Fruit fly (Drosophila melanogaster) whole organism, embryonic: Measurements from ENCODE around the gene kraken.
A peak's percentile ranks its signal among the peaks of the same experiment; 100 is the strongest.

Experiments
- Asciz ChIP-seq: fragments of 200-800 bp; sonication (Bioruptor generic); optimal IDR thresholded peaks from 2 replicates; lab custom pipeline; 2017; ENCODE audit warnings: missing biosample characterization, mild to moderate bottlenecking, missing genetic modification characterization, missing genetic modification reagents
- Awh ChIP-seq: fragments of 200-800 bp; sonication (Bioruptor generic); IDR thresholded peaks from 2 replicates; pipeline ENCODE4, ENCODE4 v1.3.6; 2022; ENCODE audit warnings: missing biosample characterization, missing genetic modification characterization
- CG10321 ChIP-seq: fragments of 200-800 bp; sonication (Bioruptor generic); IDR thresholded peaks from 2 replicates; pipeline ENCODE4 v1.3.6; 2022; ENCODE audit warnings: missing biosample characterization, missing genetic modification characterization
- CG11695 ChIP-seq: fragments of 200-800 bp; sonication (Bioruptor generic); IDR thresholded peaks from 3 replicates; pipeline ENCODE4 v1.3.6; 2022; ENCODE audit warnings: missing biosample characterization, missing genetic modification characterization
- CG11723 ChIP-seq: fragments of 200-800 bp; sonication (Bioruptor generic); optimal IDR thresholded peaks from 2 replicates; lab custom pipeline; 2017; ENCODE audit warnings: missing biosample characterization, mild to moderate bottlenecking, missing genetic modification characterization
- CG15073 ChIP-seq: fragments of 200-800 bp; sonication (Bioruptor generic); optimal IDR thresholded peaks from 2 replicates; lab custom pipeline; 2016; ENCODE audit warnings: missing biosample characterization, missing genetic modification characterization
- CG16815 ChIP-seq: fragments of 200-800 bp; sonication (Bioruptor generic); optimal IDR thresholded peaks from 3 replicates; lab custom pipeline; 2017; ENCODE audit warnings: missing biosample characterization, mild to moderate bottlenecking, missing genetic modification characterization
- CG17328 ChIP-seq: fragments of 200-800 bp; sonication (Bioruptor generic); IDR thresholded peaks from 2 replicates; pipeline ENCODE4 v1.3.6; 2022; ENCODE audit warnings: missing biosample characterization, missing genetic modification characterization
- CG17385 ChIP-seq: fragments of 200-800 bp; sonication (Bioruptor generic); optimal IDR thresholded peaks from 3 replicates; lab custom pipeline; 2018; ENCODE audit warnings: missing biosample characterization, mild to moderate bottlenecking, missing genetic modification characterization
- CG1832 ChIP-seq: fragments of 200-800 bp; sonication (Bioruptor generic); optimal IDR thresholded peaks from 2 replicates; lab custom pipeline; 2017; ENCODE audit warnings: missing biosample characterization, mild to moderate bottlenecking, missing genetic modification characterization, inconsistent platforms
- CG2875 ChIP-seq: fragments of 200-800 bp; sonication (Bioruptor generic); optimal IDR thresholded peaks from 2 replicates; lab custom pipeline; 2017; ENCODE audit warnings: missing biosample characterization, mild to moderate bottlenecking, missing genetic modification characterization, missing genetic modification reagents
- CG33213 ChIP-seq: fragments of 200-800 bp; sonication (Bioruptor generic); optimal IDR thresholded peaks from 3 replicates; lab custom pipeline; 2016; ENCODE audit warnings: missing biosample characterization, missing genetic modification characterization
- CG33557 ChIP-seq: fragments of 200-800 bp; sonication (Bioruptor generic); optimal IDR thresholded peaks from 2 replicates; lab custom pipeline; 2019; ENCODE audit warnings: missing biosample characterization, mild to moderate bottlenecking, missing genetic modification characterization, moderate library complexity
- CG4820 ChIP-seq: fragments of 200-800 bp; sonication (Bioruptor generic); optimal IDR thresholded peaks from 3 replicates; lab custom pipeline; 2016; ENCODE audit warnings: missing biosample characterization, missing genetic modification characterization
- CG5953 ChIP-seq: fragments of 200-800 bp; sonication (Bioruptor generic); IDR thresholded peaks from 2 replicates; pipeline ENCODE4 v1.3.6; 2022; ENCODE audit warnings: missing biosample characterization, missing genetic modification characterization
- CG6854 ChIP-seq: fragments of 200-800 bp; sonication (Bioruptor generic); optimal IDR thresholded peaks from 3 replicates; lab custom pipeline; 2017; ENCODE audit warnings: missing biosample characterization, mild to moderate bottlenecking, missing genetic modification characterization
- CG7556 ChIP-seq: fragments of 200-800 bp; sonication (Bioruptor generic); optimal IDR thresholded peaks from 2 replicates; lab custom pipeline; 2017; ENCODE audit warnings: missing biosample characterization, mild to moderate bottlenecking, missing genetic modification characterization
- CG7745 ChIP-seq: fragments of 200-800 bp; sonication (Bioruptor generic); optimal IDR thresholded peaks from 2 replicates; lab custom pipeline; 2018; ENCODE audit warnings: missing biosample characterization, mild to moderate bottlenecking, missing genetic modification characterization, moderate library complexity
- CG8359 ChIP-seq: fragments of 200-800 bp; sonication (Bioruptor generic); optimal IDR thresholded peaks from 2 replicates; lab custom pipeline; 2017; ENCODE audit warnings: missing biosample characterization, mild to moderate bottlenecking, missing genetic modification characterization, borderline replicate concordance
- CG9215 ChIP-seq: fragments of 200-800 bp; sonication (Bioruptor generic); IDR thresholded peaks from 2 replicates; pipeline ENCODE4 v1.3.6; 2022; ENCODE audit warnings: missing biosample characterization, missing genetic modification characterization
- CHES-1-like ChIP-seq: fragments of 200-800 bp; sonication (Bioruptor generic); optimal IDR thresholded peaks from 2 replicates; lab custom pipeline; 2016; ENCODE audit warnings: missing biosample characterization, missing genetic modification characterization
- Dip3 ChIP-seq: fragments of 200-800 bp; sonication (Bioruptor generic); optimal IDR thresholded peaks from 3 replicates; lab custom pipeline; 2016; ENCODE audit warnings: missing biosample characterization, missing genetic modification characterization
- E2f1 ChIP-seq: fragments of 200-800 bp; sonication (Bioruptor generic); IDR thresholded peaks from 2 replicates; pipeline ENCODE4 v1.3.6; 2022; ENCODE audit warnings: missing biosample characterization, missing genetic modification characterization
- Fer3 ChIP-seq: fragments of 200-800 bp; sonication (Bioruptor generic); optimal IDR thresholded peaks from 2 replicates; lab custom pipeline; 2018; ENCODE audit warnings: missing biosample characterization, mild to moderate bottlenecking, missing genetic modification characterization, moderate library complexity
- HLH54F ChIP-seq: fragments of 200-800 bp; sonication (Bioruptor generic); optimal IDR thresholded peaks from 3 replicates; lab custom pipeline; 2016; ENCODE audit warnings: missing biosample characterization, missing genetic modification characterization
- Hr3 ChIP-seq: fragments of 200-800 bp; sonication (Bioruptor generic); optimal IDR thresholded peaks from 3 replicates; lab custom pipeline; 2016; ENCODE audit warnings: missing biosample characterization, missing genetic modification characterization
- Lhr ChIP-seq: fragments of 200-800 bp; sonication (Bioruptor generic); optimal IDR thresholded peaks from 3 replicates; lab custom pipeline; 2017; ENCODE audit warnings: mild to moderate bottlenecking, missing biosample characterization, missing genetic modification reagents, missing genetic modification characterization
- Mad ChIP-seq: fragments of 200-800 bp; sonication (Bioruptor generic); optimal IDR thresholded peaks from 2 replicates; lab custom pipeline; 2016; ENCODE audit warnings: missing biosample characterization, missing genetic modification characterization
- Mes4 ChIP-seq: fragments of 200-800 bp; sonication (Bioruptor generic); optimal IDR thresholded peaks from 2 replicates; lab custom pipeline; 2016; ENCODE audit warnings: missing biosample characterization, missing genetic modification characterization
- NFAT ChIP-seq: fragments of 200-800 bp; sonication (Bioruptor generic); IDR thresholded peaks from 2 replicates; pipeline ENCODE4 v1.3.6; 2022; ENCODE audit warnings: missing biosample characterization, missing genetic modification characterization
- Taf1 ChIP-seq: fragments of 200-800 bp; sonication (Bioruptor generic); IDR thresholded peaks from 2 replicates; pipeline ENCODE4 v1.3.6; 2022; ENCODE audit warnings: missing biosample characterization, missing genetic modification characterization
- ara ChIP-seq: fragments of 200-800 bp; sonication (Bioruptor generic); IDR thresholded peaks from 2 replicates; pipeline ENCODE4 v1.3.6; 2022; ENCODE audit warnings: missing biosample characterization, missing genetic modification characterization
- btn ChIP-seq: fragments of 200-800 bp; sonication (Bioruptor generic); optimal IDR thresholded peaks from 2 replicates; lab custom pipeline; 2016; ENCODE audit warnings: missing biosample characterization, missing genetic modification characterization
- crc ChIP-seq: fragments of 200-800 bp; sonication (Bioruptor generic); optimal IDR thresholded peaks from 2 replicates; lab custom pipeline; 2016; ENCODE audit warnings: missing biosample characterization, missing genetic modification characterization
- croc ChIP-seq: fragments of 200-800 bp; sonication (Bioruptor generic); conservative IDR thresholded peaks from 3 replicates; pipeline ENCODE4 v1.3.6; 2022; ENCODE audit warnings: missing biosample characterization, missing genetic modification characterization
- crol ChIP-seq: fragments of 200-800 bp; sonication (Bioruptor generic); IDR thresholded peaks from 2 replicates; pipeline ENCODE4 v1.3.6; 2022; ENCODE audit warnings: missing biosample characterization, missing genetic modification characterization
- dimm ChIP-seq: fragments of 200-800 bp; sonication (Bioruptor generic); IDR thresholded peaks from 2 replicates; pipeline ENCODE4 v1.3.6; 2022; ENCODE audit warnings: missing biosample characterization, missing genetic modification characterization
- dmrt99B ChIP-seq: fragments of 200-800 bp; sonication (Bioruptor generic); optimal IDR thresholded peaks from 2 replicates; lab custom pipeline; 2018; ENCODE audit warnings: missing biosample characterization, mild to moderate bottlenecking, missing genetic modification characterization, moderate library complexity
- ems ChIP-seq: fragments of 200-800 bp; sonication (Bioruptor generic); optimal IDR thresholded peaks from 3 replicates; lab custom pipeline; 2016; ENCODE audit warnings: missing biosample characterization, missing genetic modification characterization
- fd3F ChIP-seq: fragments of 200-800 bp; sonication (Bioruptor generic); optimal IDR thresholded peaks from 2 replicates; lab custom pipeline; 2018; ENCODE audit warnings: missing biosample characterization, mild to moderate bottlenecking, missing genetic modification characterization, moderate library complexity
- fru ChIP-seq: fragments of >200 bp; optimal IDR thresholded peaks from 2 replicates; lab custom pipeline; 2017
- hbn ChIP-seq: fragments of 200-800 bp; sonication (Bioruptor generic); IDR thresholded peaks from 2 replicates; pipeline ENCODE4 v1.3.6; 2022; ENCODE audit warnings: missing biosample characterization, missing genetic modification characterization; ENCODE audit not compliant: partially characterized antibody
- hth ChIP-seq: fragments of >200 bp; optimal IDR thresholded peaks from 2 replicates; lab custom pipeline; 2017; ENCODE audit warnings: inconsistent platforms
- ken ChIP-seq: fragments of 200-800 bp; sonication (Bioruptor generic); IDR thresholded peaks from 3 replicates; pipeline ENCODE4 v1.3.6; 2022; ENCODE audit warnings: missing biosample characterization, missing genetic modification characterization
- mld ChIP-seq: fragments of 200-800 bp; sonication (Bioruptor generic); IDR thresholded peaks from 3 replicates; pipeline ENCODE4 v1.3.6; 2022; ENCODE audit warnings: missing biosample characterization, missing genetic modification characterization; ENCODE audit not compliant: partially characterized antibody
- sc ChIP-seq, 3 experiments: fragments of >200 bp in 2 of 3; fragments of 200-800 bp in 1 of 3; sonication (Bioruptor generic) in 1 of 3; optimal IDR thresholded peaks; 2 replicates in 2 of 3; 3 replicates in 1 of 3; lab custom pipeline; 2017; ENCODE audit warnings: mild to moderate bottlenecking in 1 of 3, missing biosample characterization in 1 of 3, missing genetic modification characterization in 1 of 3, missing genetic modification reagents in 1 of 3
- scrt ChIP-seq: fragments of 200-800 bp; sonication (Bioruptor generic); optimal IDR thresholded peaks from 2 replicates; lab custom pipeline; 2018; ENCODE audit warnings: missing biosample characterization, mild to moderate bottlenecking, missing genetic modification characterization, moderate library complexity
- sisA ChIP-seq: fragments of 200-800 bp; sonication (Bioruptor generic); IDR thresholded peaks from 2 replicates; pipeline ENCODE4 v1.3.6; 2022; ENCODE audit warnings: missing biosample characterization, missing genetic modification characterization
- tx ChIP-seq: fragments of 200-800 bp; sonication (Bioruptor generic); optimal IDR thresholded peaks from 2 replicates; lab custom pipeline; 2016; ENCODE audit warnings: missing biosample characterization, missing genetic modification characterization
- vfl ChIP-seq: fragments of 200-800 bp; sonication (Bioruptor generic); optimal IDR thresholded peaks from 2 replicates; lab custom pipeline; 2016; ENCODE audit warnings: missing biosample characterization, missing genetic modification characterization
- wek ChIP-seq: fragments of 200-800 bp; sonication (Bioruptor generic); optimal IDR thresholded peaks from 3 replicates; lab custom pipeline; 2018; ENCODE audit warnings: missing biosample characterization, mild to moderate bottlenecking, missing genetic modification characterization, moderate library complexity

Gene kraken

DNA sequence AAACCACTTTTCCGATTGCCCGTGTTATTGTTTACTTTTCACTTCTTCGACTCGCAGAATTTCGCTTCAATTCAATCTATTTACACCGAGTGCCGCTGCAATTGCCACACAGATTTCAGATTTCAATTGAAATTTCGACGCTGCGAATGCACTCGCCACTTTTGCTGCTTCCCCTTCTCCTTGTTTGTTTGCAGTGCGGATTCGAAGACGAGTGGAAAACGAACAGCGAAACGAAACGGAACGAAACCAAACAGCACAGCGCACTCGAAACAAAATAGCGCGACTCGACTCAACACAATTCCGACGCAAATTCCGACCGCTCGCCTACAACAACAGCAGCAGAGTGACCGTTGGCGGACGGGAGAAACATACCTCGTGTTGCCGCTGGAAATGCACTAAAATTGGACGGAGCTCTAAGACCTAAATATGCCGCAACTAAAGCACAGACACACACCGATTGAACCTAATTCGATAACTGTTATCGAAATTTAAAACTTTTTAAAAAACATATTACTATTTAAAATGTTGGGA, 1.8 kb upstream of the kraken start, which contains the start of gene drongo (continued):
- TF ChIP-seq CG11723 (GFP tag; lab: Kevin White, UChicago) = no peak
- TF ChIP-seq CG15073 (GFP tag; lab: Kevin White, UChicago) = no peak
- TF ChIP-seq scrt (GFP tag; lab: Kevin White, UChicago) = peak; percentile 45
- peak; percentile 59; the same call in 1 of the 3 replicates for TF ChIP-seq ken
- TF ChIP-seq CHES-1-like (GFP tag; lab: Kevin White, UChicago) = peak; percentile 67
- TF ChIP-seq CG9215 (GFP tag; lab: Robert Waterston, UW) = no peak
- peak; percentile 45 for TF ChIP-seq ems
- TF ChIP-seq fru (lab: Kevin White, UChicago) = no peak
- no peak for TF ChIP-seq CG11695
- no peak for TF ChIP-seq CG10321 (GFP tag; lab: Robert Waterston, UW)
- TF ChIP-seq Hr3 (GFP tag; lab: Kevin White, UChicago) = no peak
- no peak for TF ChIP-seq croc (GFP tag; lab: Robert Waterston, UW)
- TF ChIP-seq Mes4 (GFP tag; lab: Kevin White, UChicago) = no peak
- TF ChIP-seq mld (GFP tag; lab: Robert Waterston, UW) = no peak
- TF ChIP-seq NFAT = peak; percentile 47; the same call in 1 of the 2 replicates
- TF ChIP-seq hth = no peak
- no peak for TF ChIP-seq Mad
- TF ChIP-seq hbn = peak; percentile 25; the same call in 1 of the 2 replicates
- TF ChIP-seq Fer3 (tag; lab: Kevin White, UChicago) = peak; percentile 23
- TF ChIP-seq CG2875 (GFP tag; lab: Kevin White, UChicago) = no peak
- TF ChIP-seq CG4820 = no peak
- TF ChIP-seq HLH54F = no peak
- TF ChIP-seq E2f1 = no peak
- TF ChIP-seq tx (GFP tag; lab: Kevin White, UChicago) = no peak
- TF ChIP-seq CG17385 (GFP tag; lab: Kevin White, UChicago) = peak; percentile 60
- TF ChIP-seq CG7556 = peak; percentile 4
- no peak for TF ChIP-seq CG16815 (GFP tag; lab: Kevin White, UChicago)
- peak; percentile 75 for TF ChIP-seq CG33213 (GFP tag; lab: Kevin White, UChicago)
- no peak for TF ChIP-seq Awh
- TF ChIP-seq dmrt99B (tag; lab: Kevin White, UChicago) = no peak
- TF ChIP-seq Asciz = peak; percentile 1
- TF ChIP-seq CG33557 (GFP tag; lab: Kevin White, UChicago) = peak; percentile 33
- no peak for TF ChIP-seq dimm (GFP tag; lab: Robert Waterston, UW)
- TF ChIP-seq Taf1 (GFP tag; lab: Robert Waterston, UW) = no peak
- TF ChIP-seq ara (GFP tag; lab: Robert Waterston, UW) = no peak
- TF ChIP-seq crol = peak; percentile 46; the same call in 1 of the 2 replicates
- TF ChIP-seq btn = no peak
- TF ChIP-seq CG7745 = no peak
- TF ChIP-seq crc (GFP tag; lab: Kevin White, UChicago) = no peak
- no peak for TF ChIP-seq CG8359 (GFP tag; lab: Kevin White, UChicago)
- TF ChIP-seq CG17328 (GFP tag; lab: Robert Waterston, UW) = peak; percentile 32; the same call in 1 of the 2 replicates
- no peak for TF ChIP-seq CG6854 (GFP tag; lab: Kevin White, UChicago)
- no peak for TF ChIP-seq fd3F
- TF ChIP-seq Dip3 (GFP tag; lab: Kevin White, UChicago) = peak; percentile 18
- peak; percentile 47; the same call in 1 of the 2 replicates for TF ChIP-seq CG5953 (GFP tag; lab: Robert Waterston, UW)
- no peak for TF ChIP-seq sisA (GFP tag; lab: Robert Waterston, UW)
- peak; percentile 41 for TF ChIP-seq wek (GFP tag; lab: Kevin White, UChicago)
- TF ChIP-seq CG1832 (GFP tag; lab: Kevin White, UChicago) = no peak
- TF ChIP-seq Lhr (GFP tag; lab: Kevin White, UChicago) = peak; percentile 87
- TF ChIP-seq vfl (GFP tag; lab: Kevin White, UChicago) = peak; percentile 57
- TF ChIP-seq sc (optimal IDR thresholded peaks at IDR 0.05; lab: Kevin White, UChicago) = no peak
- no peak for TF ChIP-seq sc (GFP tag; optimal IDR thresholded peaks at IDR 0.05; lab: Kevin White, UChicago)
